Fruit fly (Drosophila melanogaster) whole organism, embryonic: ENCODE data around the gene CG3702.

Experiments used
- Adf1 ChIP-seq: fragments of 200-800 bp; sonication (Bioruptor generic); IDR thresholded peaks from 2 replicates; pipeline ENCODE4 v1.3.6; 2022; ENCODE audit warnings: missing biosample characterization, missing genetic modification characterization
- CG11695 ChIP-seq: fragments of 200-800 bp; sonication (Bioruptor generic); IDR thresholded peaks from 3 replicates; pipeline ENCODE4 v1.3.6; 2022; ENCODE audit warnings: missing biosample characterization, missing genetic modification characterization
- CG11723 ChIP-seq: fragments of 200-800 bp; sonication (Bioruptor generic); optimal IDR thresholded peaks from 2 replicates; lab custom pipeline; 2017; ENCODE audit warnings: missing biosample characterization, mild to moderate bottlenecking, missing genetic modification characterization
- CG12299 ChIP-seq: fragments of 200-800 bp; sonication (Bioruptor generic); optimal IDR thresholded peaks from 2 replicates; lab custom pipeline; 2018; ENCODE audit warnings: missing biosample characterization, mild to moderate bottlenecking, missing genetic modification characterization
- CG1233 ChIP-seq: fragments of 200-800 bp; sonication (Bioruptor generic); optimal IDR thresholded peaks from 4 replicates; lab custom pipeline; 2018; ENCODE audit warnings: missing biosample characterization, mild to moderate bottlenecking, missing genetic modification characterization
- CG12942 ChIP-seq: fragments of 200-800 bp; sonication (Bioruptor generic); optimal IDR thresholded peaks from 3 replicates; lab custom pipeline; 2016; ENCODE audit warnings: missing biosample characterization, missing genetic modification characterization
- CG14667 ChIP-seq: fragments of 200-800 bp; sonication (Bioruptor generic); IDR thresholded peaks from 2 replicates; pipeline ENCODE4 v1.3.6; 2022; ENCODE audit warnings: missing biosample characterization, missing genetic modification characterization
- CG15601 ChIP-seq: fragments of 200-800 bp; sonication (Bioruptor generic); optimal IDR thresholded peaks from 3 replicates; lab custom pipeline; 2019; ENCODE audit warnings: missing biosample characterization, mild to moderate bottlenecking, missing genetic modification characterization, moderate library complexity
- CG15696 ChIP-seq: fragments of 200-800 bp; sonication (Bioruptor generic); optimal IDR thresholded peaks from 2 replicates; lab custom pipeline; 2019; ENCODE audit warnings: missing biosample characterization, mild to moderate bottlenecking, missing genetic modification characterization, moderate library complexity
- CG1603 ChIP-seq: fragments of 200-800 bp; sonication (Bioruptor generic); optimal IDR thresholded peaks from 2 replicates; lab custom pipeline; 2019; ENCODE audit warnings: missing biosample characterization, mild to moderate bottlenecking, missing genetic modification characterization, moderate library complexity
- CG17361 ChIP-seq: fragments of 200-800 bp; sonication (Bioruptor generic); IDR thresholded peaks from 3 replicates; pipeline ENCODE4 v1.3.6; 2022; ENCODE audit warnings: missing biosample characterization, missing genetic modification characterization
- CG18262 ChIP-seq: fragments of 200-800 bp; optimal IDR thresholded peaks from 3 replicates; lab custom pipeline; 2019; ENCODE audit warnings: missing biosample characterization, mild to moderate bottlenecking, missing genetic modification characterization, moderate library complexity
- CG3281 ChIP-seq: fragments of 200-800 bp; sonication (Bioruptor generic); optimal IDR thresholded peaks from 3 replicates; lab custom pipeline; 2017; ENCODE audit warnings: missing biosample characterization, mild to moderate bottlenecking, missing genetic modification characterization
- CG33213 ChIP-seq: fragments of 200-800 bp; sonication (Bioruptor generic); optimal IDR thresholded peaks from 3 replicates; lab custom pipeline; 2016; ENCODE audit warnings: missing biosample characterization, missing genetic modification characterization
- CG6689 ChIP-seq: fragments of 200-800 bp; sonication (Bioruptor generic); IDR thresholded peaks from 2 replicates; pipeline ENCODE4 v1.3.6; 2022; ENCODE audit warnings: missing biosample characterization, missing genetic modification characterization
- CG6765 ChIP-seq: fragments of 200-800 bp; sonication (Bioruptor generic); optimal IDR thresholded peaks from 3 replicates; lab custom pipeline; 2017; ENCODE audit warnings: missing biosample characterization, mild to moderate bottlenecking, missing genetic modification characterization
- CG9797 ChIP-seq: fragments of 200-800 bp; sonication (Bioruptor generic); optimal IDR thresholded peaks from 3 replicates; lab custom pipeline; 2018; ENCODE audit warnings: missing biosample characterization, mild to moderate bottlenecking, missing genetic modification characterization
- HmgD ChIP-seq: fragments of 200-800 bp; sonication (Bioruptor generic); optimal IDR thresholded peaks from 3 replicates; lab custom pipeline; 2016; ENCODE audit warnings: missing biosample characterization, missing genetic modification characterization
- Hr3 ChIP-seq: fragments of 200-800 bp; sonication (Bioruptor generic); optimal IDR thresholded peaks from 3 replicates; lab custom pipeline; 2016; ENCODE audit warnings: missing biosample characterization, missing genetic modification characterization
- Hr51 ChIP-seq, 2 experiments: fragments of 200-800 bp; sonication (Bioruptor generic); optimal IDR thresholded peaks; 2 replicates in 1 of 2; 3 replicates in 1 of 2; lab custom pipeline; 2016 to 2018; ENCODE audit warnings: missing biosample characterization in 2 of 2, missing genetic modification characterization in 2 of 2, mild to moderate bottlenecking in 1 of 2, moderate library complexity in 1 of 2
- Hr78 ChIP-seq, 2 experiments: fragments of 200-800 bp in 1 of 2; fragments of >200 bp in 1 of 2; sonication (Bioruptor generic) in 1 of 2; optimal IDR thresholded peaks; 2 replicates each; lab custom pipeline; 2017 to 2019; ENCODE audit warnings: missing biosample characterization in 2 of 2, missing genetic modification characterization in 2 of 2, mild to moderate bottlenecking in 1 of 2, moderate library complexity in 1 of 2
- MESR4 ChIP-seq: fragments of 200-800 bp; sonication (Bioruptor generic); optimal IDR thresholded peaks from 2 replicates; lab custom pipeline; 2018; ENCODE audit warnings: missing biosample characterization, mild to moderate bottlenecking, missing genetic modification characterization, moderate library complexity
- NFAT ChIP-seq: fragments of 200-800 bp; sonication (Bioruptor generic); IDR thresholded peaks from 2 replicates; pipeline ENCODE4 v1.3.6; 2022; ENCODE audit warnings: missing biosample characterization, missing genetic modification characterization
- Neu2 ChIP-seq: fragments of 200-800 bp; sonication (Bioruptor generic); optimal IDR thresholded peaks from 3 replicates; lab custom pipeline; 2016; ENCODE audit warnings: missing biosample characterization, missing genetic modification characterization, borderline replicate concordance
- Trl ChIP-seq, 3 experiments: fragments of >200 bp in 2 of 3; fragments of 200-800 bp in 1 of 3; sonication (Bioruptor generic) in 1 of 3; optimal IDR thresholded peaks; 2 replicates in 1 of 3; 3 replicates in 2 of 3; lab custom pipeline; 2016 to 2017; ENCODE audit warnings: missing biosample characterization in 1 of 3, missing genetic modification characterization in 1 of 3
- Xrp1 ChIP-seq: fragments of 200-800 bp; sonication (Bioruptor generic); IDR thresholded peaks from 2 replicates; pipeline ENCODE4 v1.3.6; 2022; ENCODE audit warnings: missing biosample characterization, missing genetic modification characterization
- aop ChIP-seq: fragments of 200-800 bp; sonication (Bioruptor generic); IDR thresholded peaks from 2 replicates; pipeline ENCODE4 v1.3.6; 2022; ENCODE audit warnings: missing biosample characterization, missing genetic modification characterization
- ap ChIP-seq: fragments of 200-800 bp; sonication (Bioruptor generic); IDR thresholded peaks from 2 replicates; pipeline ENCODE4 v1.3.6; 2022; ENCODE audit warnings: missing biosample characterization, missing genetic modification characterization
- bcd ChIP-seq: fragments of 200-800 bp; sonication (Bioruptor generic); optimal IDR thresholded peaks from 2 replicates; lab custom pipeline; 2017; ENCODE audit warnings: missing biosample characterization, mild to moderate bottlenecking, missing genetic modification characterization
- btn ChIP-seq: fragments of 200-800 bp; sonication (Bioruptor generic); optimal IDR thresholded peaks from 2 replicates; lab custom pipeline; 2016; ENCODE audit warnings: missing biosample characterization, missing genetic modification characterization
- cas ChIP-seq: fragments of 200-800 bp; sonication (Bioruptor generic); IDR thresholded peaks from 2 replicates; pipeline ENCODE4 v1.3.6; 2022; ENCODE audit warnings: missing biosample characterization, missing genetic modification characterization
- chinmo ChIP-seq: fragments of 200-800 bp; sonication (Bioruptor generic); IDR thresholded peaks from 4 replicates; pipeline ENCODE4 v1.3.6; 2022; ENCODE audit warnings: missing biosample characterization, missing genetic modification characterization; ENCODE audit not compliant: partially characterized antibody
- chm ChIP-seq: fragments of 200-800 bp; sonication (Bioruptor generic); IDR thresholded peaks from 2 replicates; pipeline ENCODE4 v1.3.6; 2022; ENCODE audit warnings: missing biosample characterization, missing genetic modification characterization
- dati ChIP-seq: fragments of 200-800 bp; sonication (Bioruptor generic); IDR thresholded peaks from 2 replicates; pipeline ENCODE4 v1.3.6; 2022; ENCODE audit warnings: missing biosample characterization, missing genetic modification characterization
- dmrt11E ChIP-seq: fragments of 200-800 bp; sonication (Bioruptor generic); optimal IDR thresholded peaks from 3 replicates; lab custom pipeline; 2018; ENCODE audit warnings: missing biosample characterization, mild to moderate bottlenecking, missing genetic modification characterization, moderate library complexity
- hbn ChIP-seq: fragments of 200-800 bp; sonication (Bioruptor generic); IDR thresholded peaks from 2 replicates; pipeline ENCODE4 v1.3.6; 2022; ENCODE audit warnings: missing biosample characterization, missing genetic modification characterization; ENCODE audit not compliant: partially characterized antibody
- mirr ChIP-seq: fragments of 200-800 bp; sonication (Bioruptor generic); optimal IDR thresholded peaks from 3 replicates; lab custom pipeline; 2018; ENCODE audit warnings: missing biosample characterization, mild to moderate bottlenecking, missing genetic modification characterization
- phol ChIP-seq: fragments of 200-800 bp; sonication (Bioruptor generic); optimal IDR thresholded peaks from 3 replicates; lab custom pipeline; 2018; ENCODE audit warnings: missing biosample characterization, mild to moderate bottlenecking, missing genetic modification characterization, moderate library complexity
- pros ChIP-seq: fragments of 200-800 bp; sonication (Bioruptor generic); optimal IDR thresholded peaks from 3 replicates; lab custom pipeline; 2019; ENCODE audit warnings: missing biosample characterization, mild to moderate bottlenecking, missing genetic modification characterization, moderate library complexity
- psq ChIP-seq: fragments of 200-800 bp; sonication (Bioruptor generic); optimal IDR thresholded peaks from 2 replicates; lab custom pipeline; 2017; ENCODE audit warnings: missing biosample characterization, missing genetic modification characterization
- row ChIP-seq: fragments of 200-800 bp; sonication (Bioruptor generic); IDR thresholded peaks from 3 replicates; pipeline ENCODE4 v1.3.6; 2022; ENCODE audit warnings: missing biosample characterization, missing genetic modification characterization
- sc ChIP-seq, 3 experiments: fragments of >200 bp in 2 of 3; fragments of 200-800 bp in 1 of 3; sonication (Bioruptor generic) in 1 of 3; optimal IDR thresholded peaks; 2 replicates in 2 of 3; 3 replicates in 1 of 3; lab custom pipeline; 2017; ENCODE audit warnings: mild to moderate bottlenecking in 1 of 3, missing biosample characterization in 1 of 3, missing genetic modification characterization in 1 of 3, missing genetic modification reagents in 1 of 3
- schlank ChIP-seq: fragments of 200-800 bp; sonication (Bioruptor generic); optimal IDR thresholded peaks from 2 replicates; lab custom pipeline; 2018; ENCODE audit warnings: missing biosample characterization, mild to moderate bottlenecking, missing genetic modification characterization
- sqz ChIP-seq: fragments of 200-800 bp; sonication (Bioruptor generic); optimal IDR thresholded peaks from 3 replicates; lab custom pipeline; 2018; ENCODE audit warnings: missing biosample characterization, mild to moderate bottlenecking, missing genetic modification characterization
- z ChIP-seq: fragments of 200-800 bp; sonication (Bioruptor generic); IDR thresholded peaks from 3 replicates; pipeline ENCODE4 v1.3.6; 2022; ENCODE audit warnings: missing biosample characterization, missing genetic modification characterization
- zf30C ChIP-seq: fragments of 200-800 bp; sonication (Bioruptor generic); optimal IDR thresholded peaks from 3 replicates; lab custom pipeline; 2018; ENCODE audit warnings: missing biosample characterization, mild to moderate bottlenecking, missing genetic modification characterization

Gene CG3702

dm6 chr2L:4222002-4222920, 4.6 kb downstream of the CG3702 start (continued):
- peak; percentile 71 for TF ChIP-seq pros (GFP tag; lab: Kevin White, UChicago)
- TF ChIP-seq CG3281 (GFP tag; lab: Kevin White, UChicago), result no peak
- TF ChIP-seq CG11695 (GFP tag; lab: Robert Waterston, UW), result no peak
- no peak for TF ChIP-seq CG11723 (GFP tag; lab: Kevin White, UChicago)
- no peak for TF ChIP-seq Neu2 (GFP tag; lab: Kevin White, UChicago)
- TF ChIP-seq CG15601 (tag; lab: Kevin White, UChicago), result no peak
- no peak for TF ChIP-seq Hr78 (GFP tag; optimal IDR thresholded peaks at IDR 0.05; lab: Kevin White, UChicago)
- TF ChIP-seq CG33213 (GFP tag; lab: Kevin White, UChicago), result no peak
- TF ChIP-seq CG15696 (tag; lab: Kevin White, UChicago), result peak; percentile 63
- TF ChIP-seq Trl (optimal IDR thresholded peaks at IDR 0.05; lab: Kevin White, UChicago), result peak; percentile 30 to 57
- TF ChIP-seq Trl (GFP tag; optimal IDR thresholded peaks at IDR 0.05; lab: Kevin White, UChicago), result no peak
- no peak for TF ChIP-seq ap (GFP tag; lab: Robert Waterston, UW)
- no peak for TF ChIP-seq bcd (GFP tag; lab: Kevin White, UChicago)
- TF ChIP-seq btn, result no peak
- no peak for TF ChIP-seq CG6689 (GFP tag; lab: Robert Waterston, UW)
- no peak for TF ChIP-seq CG9797 (GFP tag; lab: Kevin White, UChicago)
- TF ChIP-seq CG1603 (tag; lab: Kevin White, UChicago), result no peak
- no peak for TF ChIP-seq hbn (GFP tag; lab: Robert Waterston, UW)
- TF ChIP-seq Xrp1, result peak; percentile 58
- no peak for TF ChIP-seq CG14667 (GFP tag; lab: Robert Waterston, UW)
- no peak for TF ChIP-seq row (GFP tag; lab: Robert Waterston, UW)
- TF ChIP-seq z (GFP tag; lab: Robert Waterston, UW), result peak; percentile 47; the same call in 1 of the 3 replicates
- no peak for TF ChIP-seq CG1233 (GFP tag; lab: Kevin White, UChicago)
- peak; percentile 66 for TF ChIP-seq phol
- no peak for TF ChIP-seq CG12299 (tag; lab: Kevin White, UChicago)
- TF ChIP-seq dmrt11E (tag; lab: Kevin White, UChicago), result peak; percentile 76
- peak; percentile 83 for TF ChIP-seq CG18262
- TF ChIP-seq aop (GFP tag; lab: Robert Waterston, UW), result no peak
- TF ChIP-seq mirr (GFP tag; lab: Kevin White, UChicago), result no peak
- TF ChIP-seq sqz (GFP tag; lab: Kevin White, UChicago), result peak; percentile 78
- TF ChIP-seq schlank (tag; lab: Kevin White, UChicago), result no peak
- no peak for TF ChIP-seq CG12942
- TF ChIP-seq MESR4 (GFP tag; lab: Kevin White, UChicago), result no peak
- peak; percentile 75; the same call in 2 of the 3 replicates for TF ChIP-seq CG17361 (GFP tag; lab: Robert Waterston, UW)
- TF ChIP-seq, all 482 proteins: peak for 47

- TF ChIP-seq Adf1 (GFP tag; lab: Robert Waterston, UW), result no peak
- peak; percentile 9; the same call in 1 of the 2 replicates for TF ChIP-seq chm (GFP tag; lab: Robert Waterston, UW)
- no peak for TF ChIP-seq sc (optimal IDR thresholded peaks at IDR 0.05; lab: Kevin White, UChicago)
- no peak for TF ChIP-seq sc (GFP tag; optimal IDR thresholded peaks at IDR 0.05; lab: Kevin White, UChicago)
- no peak for TF ChIP-seq psq (GFP tag; lab: Kevin White, UChicago)
- TF ChIP-seq zf30C (GFP tag; lab: Kevin White, UChicago), result no peak
- TF ChIP-seq Hr3 (GFP tag; lab: Kevin White, UChicago), result no peak
- TF ChIP-seq CG18262, result no peak
- TF ChIP-seq NFAT (GFP tag; lab: Robert Waterston, UW), result peak; percentile 28; the same call in 1 of the 2 replicates
- no peak for TF ChIP-seq CG6765
- TF ChIP-seq chinmo (GFP tag; lab: Robert Waterston, UW), result peak; percentile 58; the same call in 1 of the 4 replicates
- no peak for TF ChIP-seq HmgD (GFP tag; lab: Kevin White, UChicago)
- no peak for TF ChIP-seq Hr51 (GFP tag; optimal IDR thresholded peaks at IDR 0.05; lab: Kevin White, UChicago)
- no peak for TF ChIP-seq dati
- no peak for TF ChIP-seq cas (GFP tag; lab: Robert Waterston, UW)
Measured at dm6 chr2L:4221354-4222001, 5.4 kb downstream of the CG3702 start, which contains the start of gene ft. TSS of gene ft (minus strand) at chr2L:4221796.
